Worm (Caenorhabditis elegans) whole organism, L4/young adult: Measurements from ENCODE around the gene C41A3.2.

Experiments used
- W03F9.2 ChIP-seq: fragments of 150-350 bp; optimal IDR thresholded peaks from 2 replicates; lab custom pipeline; 2014; ENCODE audit warnings: missing biosample characterization, missing genetic modification characterization
- dao-5 ChIP-seq: sonication (generic microtip); optimal IDR thresholded peaks from 2 replicates; lab custom pipeline; 2016; ENCODE audit warnings: missing genotype, missing genetic modification characterization, moderate library complexity, missing compliant biosample characterization
- him-1 ChIP-seq: sonication (generic microtip); optimal IDR thresholded peaks from 2 replicates; lab custom pipeline; 2016; ENCODE audit warnings: missing genotype, missing genetic modification reagents, missing genetic modification characterization, missing compliant biosample characterization

DNA sequence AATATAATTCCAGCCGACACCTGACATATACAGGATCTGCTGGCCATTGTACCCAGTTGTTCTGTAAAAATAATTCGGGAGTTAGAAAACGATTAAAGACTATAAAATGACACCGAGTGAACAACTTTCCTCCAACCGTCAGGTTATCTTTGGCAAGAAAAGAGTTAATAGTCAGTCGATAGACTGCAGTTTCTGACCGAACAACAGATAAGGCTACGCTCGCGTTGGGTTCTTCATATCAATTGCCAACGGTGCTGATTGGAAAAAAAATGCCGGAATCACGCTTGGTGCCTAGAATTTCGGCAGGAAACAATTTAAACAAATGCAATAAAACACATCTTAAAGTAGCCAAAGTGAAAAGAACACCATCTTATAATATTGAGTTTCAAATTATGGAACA lies 13.6 kb downstream of the C41A3.2 start, which contains the start of gene scav-1:
- no peak for TF ChIP-seq him-1 (tag; lab: Kevin White, UChicago)
- no peak for TF ChIP-seq dao-5 (tag; lab: Kevin White, UChicago)
- TF ChIP-seq W03F9.2 (tag; lab: Kevin White, UChicago), result no peak
